Worm (Caenorhabditis elegans): ENCODE measurements around the gene cif-1.
A peak's percentile ranks its signal among the peaks of the same experiment; 100 is the strongest.

The cif-1 gene

DNA sequence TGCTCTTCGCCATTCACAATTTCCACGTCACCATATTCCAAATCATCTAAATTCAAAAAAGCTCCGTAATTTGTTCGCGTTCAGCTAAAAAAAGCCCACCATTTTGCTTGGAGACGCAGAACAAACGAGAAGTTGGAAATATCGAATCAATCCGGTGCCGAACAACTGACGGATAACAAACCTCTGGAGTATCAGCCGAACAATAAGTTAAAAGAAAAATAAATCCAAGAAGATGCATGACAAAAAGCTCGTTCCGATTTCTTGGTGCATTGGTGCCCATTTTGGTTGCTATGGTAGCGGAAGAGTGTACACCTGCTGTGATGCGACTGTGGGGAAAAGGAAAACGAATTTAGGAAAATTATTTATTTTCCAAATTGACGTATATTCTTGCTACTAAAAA is 37.0 kb upstream of the cif-1 start, which contains the start of gene tctn-1 (continued):
- TF ChIP-seq mes-2 (tag; optimal IDR thresholded peaks at IDR 0.05; ENCODE audit: poor library complexity, severe bottlenecking) (peak; percentile 9), Y5F2A.4 (GFP tag; optimal IDR thresholded peaks at IDR 0.05) (no peak), jun-1 (tag; optimal IDR thresholded peaks at IDR 0.05) (no peak), daf-16 (GFP tag; optimal IDR thresholded peaks at IDR 0.05) (peak in 1 of 2 experiments; percentile 22), daf-16 (tag; optimal IDR thresholded peaks at IDR 0.05) (peak; percentile 21), vab-7 (GFP tag; IDR thresholded peaks at IDR 0.05) (no peak), madf-5 (GFP tag; IDR thresholded peaks at IDR 0.05) (no peak), ZK546.5 (tag; optimal IDR thresholded peaks at IDR 0.05) (no peak), nhr-41 (GFP tag; IDR thresholded peaks at IDR 0.05) (no peak), lin-39 (tag; optimal IDR thresholded peaks at IDR 0.05) (no peak), mxl-2 (GFP tag; conservative IDR thresholded peaks at IDR 0.05) (no peak), ceh-82 (tag; optimal IDR thresholded peaks at IDR 0.05) (no peak), ceh-44 (GFP tag; IDR thresholded peaks at IDR 0.05) (no peak), nhr-25 (tag; optimal IDR thresholded peaks at IDR 0.05; ENCODE audit: borderline replicate concordance, insufficient read depth) (no peak), daf-8 (GFP tag; IDR thresholded peaks at IDR 0.05) (no peak), hlh-11 (tag; optimal IDR thresholded peaks at IDR 0.05) (no peak), unc-62 (GFP tag; optimal IDR thresholded peaks at IDR 0.05 in 1 of 2) (no peak), unc-62 (tag; optimal IDR thresholded peaks at IDR 0.05) (no peak), F10B5.3 (tag; optimal IDR thresholded peaks at IDR 0.05) (no peak), nhr-237 (tag; optimal IDR thresholded peaks at IDR 0.05) (no peak), F44E2.7 (GFP tag; IDR thresholded peaks at IDR 0.05) (no peak), nhr-111 (GFP tag; optimal IDR thresholded peaks at IDR 0.05) (no peak), zfp-2 (tag; optimal IDR thresholded peaks at IDR 0.05) (no peak), zip-2 (tag; optimal IDR thresholded peaks at IDR 0.05) (no peak), ctbp-1 (GFP tag; IDR thresholded peaks at IDR 0.05) (0 out of 2 replicates have a peak, but pooled peaks have one; percentile 14), ztf-7 (tag; optimal IDR thresholded peaks at IDR 0.05) (no peak), hmg-1.1 (GFP tag; IDR thresholded peaks at IDR 0.05) (0 out of 2 replicates have a peak, but pooled peaks have one; percentile 27), tag-97 (GFP tag; IDR thresholded peaks at IDR 0.05) (no peak), lin-29 (GFP tag; IDR thresholded peaks at IDR 0.05) (no peak), skn-1 (tag; optimal IDR thresholded peaks at IDR 0.05) (no peak), lin-15B (tag; optimal IDR thresholded peaks at IDR 0.05) (no peak), lin-1 (GFP tag; IDR thresholded peaks at IDR 0.05) (no peak), mdt-29 (GFP tag; IDR thresholded peaks at IDR 0.05) (0 out of 2 replicates have a peak, but pooled peaks have one; percentile 26), lir-3 (tag; optimal IDR thresholded peaks at IDR 0.05) (no peak), fos-1 (tag; optimal IDR thresholded peaks at IDR 0.05) (no peak), snpc-4 (tag; optimal IDR thresholded peaks at IDR 0.05) (no peak), dpl-1 (GFP tag; optimal IDR thresholded peaks at IDR 0.05) (no peak), nhr-102 (tag; optimal IDR thresholded peaks at IDR 0.05) (no peak), dmd-9 (GFP tag; IDR thresholded peaks at IDR 0.05) (no peak), ztf-11 (tag; optimal IDR thresholded peaks at IDR 0.05) (no peak), Y48G9A.11 (GFP tag; IDR thresholded peaks at IDR 0.05) (0 out of 2 replicates have a peak, but pooled peaks have one; percentile 8), madf-9 (GFP tag; conservative IDR thresholded peaks at IDR 0.05) (0 out of 2 replicates have a peak, but pooled peaks have one; percentile 16), set-16 (GFP tag; IDR thresholded peaks at IDR 0.05) (no peak), attf-4 (tag; optimal IDR thresholded peaks at IDR 0.05) (no peak), gei-8 (GFP tag; optimal IDR thresholded peaks at IDR 0.05) (no peak), tra-1 (GFP tag; IDR thresholded peaks at IDR 0.05) (no peak), T20F7.1 (GFP tag; optimal IDR thresholded peaks at IDR 0.05) (no peak), daf-19 (GFP tag; conservative IDR thresholded peaks at IDR 0.05) (no peak), nhr-76 (tag; optimal IDR thresholded peaks at IDR 0.05) (no peak), spr-3 (GFP tag; optimal IDR thresholded peaks at IDR 0.05) (no peak), nhr-77 (tag; optimal IDR thresholded peaks at IDR 0.05) (no peak), daf-12 (tag; optimal IDR thresholded peaks at IDR 0.05) (no peak), ama-1 (optimal IDR thresholded peaks at IDR 0.05) (peak; percentile 86)
